Worm (Caenorhabditis elegans): ENCODE data around the gene moc-3.

The moc-3 gene

DNA sequence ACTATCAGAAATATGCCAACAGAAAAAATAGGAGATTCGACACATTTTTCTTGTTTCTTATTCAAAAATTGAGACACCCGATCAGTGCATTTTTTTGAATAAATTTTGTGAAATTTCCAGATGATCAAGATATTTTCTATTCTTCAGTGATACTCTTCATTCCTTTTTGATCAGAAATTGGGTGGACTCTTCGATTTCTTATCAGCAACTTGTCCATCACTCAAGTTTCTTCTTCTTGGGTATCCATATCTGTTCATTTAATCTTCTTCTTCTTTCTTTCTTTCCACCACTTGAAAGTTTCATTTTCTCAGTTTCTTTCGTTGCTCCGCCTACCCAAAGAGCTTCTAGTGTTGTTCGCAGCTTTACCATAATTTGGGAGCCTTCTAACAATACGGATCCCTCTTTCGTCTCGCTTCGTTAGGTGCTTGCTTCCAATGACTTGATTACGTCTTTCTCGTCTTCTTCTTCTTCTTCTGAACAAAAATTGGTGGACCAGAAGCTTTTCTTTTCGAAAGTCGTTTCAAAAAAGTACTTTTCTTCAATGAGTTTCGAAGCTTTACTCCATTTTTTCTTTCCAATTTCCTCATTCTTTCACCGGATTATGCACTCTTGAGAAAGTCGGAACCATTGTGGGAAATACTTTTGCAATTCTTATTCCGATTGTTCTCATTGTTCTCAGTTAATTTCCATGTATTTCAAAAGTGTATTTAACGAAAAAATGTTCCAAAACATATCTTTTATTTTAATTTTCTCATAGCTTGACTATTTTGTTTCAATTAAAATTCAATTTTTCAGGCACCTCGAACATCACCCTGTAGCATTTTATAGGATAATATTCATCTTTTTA, 45.5 kb downstream of the moc-3 start, which contains the start of gene pct-1:
Gene pct-1 (plus strand): TSS at position 797 of the 847 bp plus-strand sequence.
- TF ChIP-seq unc-39 (tag; optimal IDR thresholded peaks at IDR 0.05): no peak
- peak in 1 of 2 experiments; percentile 82 for TF ChIP-seq unc-62 (GFP tag; optimal IDR thresholded peaks at IDR 0.05 in 1 of 2)
- no peak for TF ChIP-seq unc-62 (tag; optimal IDR thresholded peaks at IDR 0.05)
- no peak for TF ChIP-seq pqm-1 (tag; optimal IDR thresholded peaks at IDR 0.05)
- TF ChIP-seq daf-12 (tag; optimal IDR thresholded peaks at IDR 0.05): no peak
- TF ChIP-seq R02D3.7 (tag; optimal IDR thresholded peaks at IDR 0.05): no peak
- TF ChIP-seq aha-1 (tag): peak; percentile 2
- no peak for TF ChIP-seq lir-3 (tag; optimal IDR thresholded peaks at IDR 0.05)
- no peak for TF ChIP-seq snpc-1.2 (GFP tag; IDR thresholded peaks at IDR 0.05)

- TF ChIP-seq spr-3 (GFP tag; optimal IDR thresholded peaks at IDR 0.05) (no peak), fkh-10 (GFP tag; optimal IDR thresholded peaks at IDR 0.05) (peak; percentile 94), ctbp-1 (GFP tag; IDR thresholded peaks at IDR 0.05) (0 out of 2 replicates have a peak, but pooled peaks have one; percentile 27), nhr-10 (tag; optimal IDR thresholded peaks at IDR 0.05) (no peak), nhr-28 (tag; optimal IDR thresholded peaks at IDR 0.05) (no peak), F44E2.7 (GFP tag; IDR thresholded peaks at IDR 0.05) (no peak), daf-8 (GFP tag; IDR thresholded peaks at IDR 0.05) (no peak), R02D3.7 (tag; optimal IDR thresholded peaks at IDR 0.05) (no peak), F10B5.3 (tag; optimal IDR thresholded peaks at IDR 0.05) (no peak), nhr-237 (tag; optimal IDR thresholded peaks at IDR 0.05) (no peak), nhr-102 (tag; optimal IDR thresholded peaks at IDR 0.05) (no peak), unc-130 (GFP tag; optimal IDR thresholded peaks at IDR 0.05) (no peak), aha-1 (tag) (peak; percentile 73)
These were observed 51.0 kb downstream of the moc-3 start for ce11 chrIV:8181404-8181803.
